Worm (Caenorhabditis elegans) whole organism, mixed stage, embryonic: ENCODE results near the gene clec-6.
A peak's percentile ranks its signal among the peaks of the same experiment; 100 is the strongest.

Experiments
- bed-3 ChIP-seq: fragments of 200-800 bp; sonication (Bioruptor generic); optimal IDR thresholded peaks from 3 replicates; lab custom pipeline; 2018; ENCODE audit warnings: mild to moderate bottlenecking, missing genetic modification characterization, moderate library complexity, missing compliant biosample characterization
- blmp-1 ChIP-seq: fragments of 150-350 bp; optimal IDR thresholded peaks from 2 replicates; lab custom pipeline; 2014; ENCODE audit warnings: missing biosample characterization, missing genetic modification characterization
- ceh-39 ChIP-seq: fragments of 150-350 bp; optimal IDR thresholded peaks from 2 replicates; lab custom pipeline; 2014; ENCODE audit warnings: missing biosample characterization, missing genetic modification characterization
- ceh-83 ChIP-seq: fragments of 200-800 bp; sonication (Bioruptor generic); optimal IDR thresholded peaks from 2 replicates; lab custom pipeline; 2018; ENCODE audit warnings: mild to moderate bottlenecking, missing genetic modification characterization, missing compliant biosample characterization
- ces-1 ChIP-seq: fragments of 150-350 bp; optimal IDR thresholded peaks from 2 replicates; lab custom pipeline; 2014; ENCODE audit warnings: missing biosample characterization, missing genetic modification reagents, missing genetic modification characterization
- drap-1 ChIP-seq: fragments of 200-800 bp; sonication (Bioruptor generic); optimal IDR thresholded peaks from 3 replicates; lab custom pipeline; 2018; ENCODE audit warnings: mild to moderate bottlenecking, missing genetic modification characterization, missing compliant biosample characterization
- elt-1 ChIP-seq: sonication (generic microtip); optimal IDR thresholded peaks from 2 replicates; lab custom pipeline; 2017; ENCODE audit warnings: missing genetic modification characterization, mild to moderate bottlenecking, missing compliant biosample characterization, antibody characterized with exemption, moderate library complexity, borderline replicate concordance; ENCODE audit not compliant: insufficient read depth
- flh-1 ChIP-seq: fragments of 200-800 bp; sonication (Bioruptor generic); optimal IDR thresholded peaks from 2 replicates; lab custom pipeline; 2018; ENCODE audit warnings: mild to moderate bottlenecking, missing genetic modification characterization, moderate library complexity, missing compliant biosample characterization
- ham-2 ChIP-seq: fragments of 200-800 bp; sonication (Bioruptor generic); optimal IDR thresholded peaks from 2 replicates; lab custom pipeline; 2018; ENCODE audit warnings: mild to moderate bottlenecking, missing genetic modification characterization, missing compliant biosample characterization
- lin-32 ChIP-seq: fragments of 200-800 bp; sonication (Bioruptor generic); optimal IDR thresholded peaks from 2 replicates; lab custom pipeline; 2018; ENCODE audit warnings: mild to moderate bottlenecking, missing genetic modification characterization, missing compliant biosample characterization
- lsy-2 ChIP-seq: fragments of 150-350 bp; optimal IDR thresholded peaks from 2 replicates; lab custom pipeline; 2014; ENCODE audit warnings: missing biosample characterization, missing genetic modification characterization
- mab-5 ChIP-seq: fragments of 150-350 bp; optimal IDR thresholded peaks from 2 replicates; lab custom pipeline; 2014; ENCODE audit warnings: missing biosample characterization, missing genetic modification characterization
- mep-1 ChIP-seq: fragments of 150-350 bp; optimal IDR thresholded peaks from 2 replicates; lab custom pipeline; 2017; ENCODE audit warnings: missing biosample characterization, missing genetic modification reagents, missing genetic modification characterization, inconsistent platforms
- mls-2 ChIP-seq: sonication (generic microtip); optimal IDR thresholded peaks from 2 replicates; lab custom pipeline; 2016; ENCODE audit warnings: mild to moderate bottlenecking, missing genetic modification characterization, moderate library complexity, missing compliant biosample characterization
- nhr-12 ChIP-seq: fragments of 150-350 bp; optimal IDR thresholded peaks from 2 replicates; lab custom pipeline; 2014; ENCODE audit warnings: missing biosample characterization, missing genetic modification characterization
- nhr-2 ChIP-seq: fragments of 150-350 bp; optimal IDR thresholded peaks from 2 replicates; lab custom pipeline; 2014; ENCODE audit warnings: missing biosample characterization, missing genetic modification characterization
- nhr-237 ChIP-seq: fragments of 150-350 bp; optimal IDR thresholded peaks from 2 replicates; lab custom pipeline; 2014; ENCODE audit warnings: missing biosample characterization, missing genetic modification characterization
- nhr-28 ChIP-seq: fragments of 150-350 bp; optimal IDR thresholded peaks from 2 replicates; lab custom pipeline; 2014; ENCODE audit warnings: missing biosample characterization, missing genetic modification characterization
- nhr-76 ChIP-seq: sonication (generic microtip); optimal IDR thresholded peaks from 2 replicates; lab custom pipeline; 2017; ENCODE audit warnings: missing biosample characterization, missing genetic modification characterization
- pha-4 ChIP-seq: fragments of 150-350 bp; optimal IDR thresholded peaks from 2 replicates; lab custom pipeline; 2018; ENCODE audit warnings: missing biosample characterization, missing genetic modification reagents, missing genetic modification characterization
- tbx-8 ChIP-seq: fragments of 200-800 bp; sonication (Bioruptor generic); optimal IDR thresholded peaks from 2 replicates; lab custom pipeline; 2018; ENCODE audit warnings: mild to moderate bottlenecking, missing genetic modification characterization, moderate library complexity, missing compliant biosample characterization
- unc-120 ChIP-seq: sonication (generic microtip); optimal IDR thresholded peaks from 2 replicates; lab custom pipeline; 2017; ENCODE audit warnings: missing genetic modification characterization, missing compliant biosample characterization; ENCODE audit not compliant: poor library complexity, severe bottlenecking
- unc-39 ChIP-seq: fragments of 150-350 bp; optimal IDR thresholded peaks from 2 replicates; lab custom pipeline; 2014; ENCODE audit warnings: missing biosample characterization, missing genetic modification characterization
- zip-8 ChIP-seq: fragments of 150-350 bp; optimal IDR thresholded peaks from 2 replicates; lab custom pipeline; 2014; ENCODE audit warnings: missing biosample characterization, missing genetic modification characterization
- ztf-11 ChIP-seq: fragments of 150-350 bp; optimal IDR thresholded peaks from 2 replicates; lab custom pipeline; 2014; ENCODE audit warnings: missing biosample characterization, missing genetic modification characterization

Gene clec-6

ce11 chrIII:4850139-4850538, 37.1 kb downstream of the clec-6 start, which contains the start of gene F26A1.1:
Gene F26A1.1 (plus strand): TSS chrIII:4850507.
- TF ChIP-seq mab-5 (tag; lab: Kevin White, UChicago) (no peak), lsy-2 (tag; lab: Kevin White, UChicago) (peak; percentile 52), flh-1 (GFP tag; lab: Kevin White, UChicago) (no peak), ham-2 (GFP tag; lab: Kevin White, UChicago) (no peak), mep-1 (peak; percentile 23), ceh-83 (GFP tag; lab: Kevin White, UChicago) (no peak), nhr-2 (no peak), nhr-237 (peak; percentile 19), mls-2 (tag; lab: Kevin White, UChicago) (no peak), bed-3 (no peak), ztf-11 (no peak), nhr-12 (tag; lab: Kevin White, UChicago) (no peak), blmp-1 (tag; lab: Kevin White, UChicago) (no peak), ces-1 (peak; percentile 5), elt-1 (tag; lab: Kevin White, UChicago) (no peak), pha-4 (tag; lab: Kevin White, UChicago) (peak; percentile 41), nhr-28 (tag; lab: Kevin White, UChicago) (no peak), zip-8 (tag; lab: Kevin White, UChicago) (no peak), drap-1 (no peak)

- no peak for TF ChIP-seq nhr-76 (tag; lab: Kevin White, UChicago)
- TF ChIP-seq nhr-28 (tag; lab: Kevin White, UChicago), result no peak
- TF ChIP-seq unc-120 (tag; lab: Kevin White, UChicago), result no peak
- TF ChIP-seq lin-32 (GFP tag; lab: Kevin White, UChicago), result no peak
- TF ChIP-seq, all 35 proteins: peak for 0
Observed at ce11 chrIII:4849739-4850138, 37.5 kb downstream of the clec-6 start, which contains the start of gene nonu-1. Gene nonu-1 (minus strand): TSS chrIII:4849907.

ce11 chrIII:4844327-4844726, 42.9 kb downstream of the clec-6 start, which contains the start of the genes clec-157 and fkh-5:
Gene clec-157 (minus strand): TSS chrIII:4844427.
Gene fkh-5 (plus strand): TSS chrIII:4844662.
- TF ChIP-seq lsy-2 (tag; lab: Kevin White, UChicago), result no peak

- TF ChIP-seq ceh-39 (tag; lab: Kevin White, UChicago) (no peak), lin-32 (GFP tag; lab: Kevin White, UChicago) (no peak), nhr-12 (tag; lab: Kevin White, UChicago) (no peak), nhr-76 (tag; lab: Kevin White, UChicago) (no peak)
Observed at ce11 chrIII:4842173-4842572, 45.1 kb downstream of the clec-6 start, which contains the start of gene clec-156. Gene clec-156 (minus strand): TSS chrIII:4842273.

ce11 chrIII:4837429-4837828, 49.8 kb downstream of the clec-6 start, which contains the start of the genes acbp-7 and F26A1.19:
Gene acbp-7 (plus strand): TSS chrIII:4837729.
Gene F26A1.19 (plus strand): TSS chrIII:4837731.
- TF ChIP-seq mls-2 (tag; lab: Kevin White, UChicago) (no peak), nhr-237 (no peak), unc-39 (no peak), drap-1 (no peak), nhr-76 (tag; lab: Kevin White, UChicago) (no peak), nhr-12 (tag; lab: Kevin White, UChicago) (no peak), tbx-8 (GFP tag; lab: Kevin White, UChicago) (no peak), zip-8 (tag; lab: Kevin White, UChicago) (no peak), blmp-1 (tag; lab: Kevin White, UChicago) (no peak), pha-4 (tag; lab: Kevin White, UChicago) (no peak), ztf-11 (no peak)
